Worm (Caenorhabditis elegans) whole organism, L4 larva: ENCODE data around the gene lsd-1.

Experiments
- lir-3 ChIP-seq: sonication (generic microtip); optimal IDR thresholded peaks from 2 replicates; lab custom pipeline; 2016; ENCODE audit warnings: mild to moderate bottlenecking, missing genetic modification characterization, missing compliant biosample characterization
- snpc-4 ChIP-seq: fragments of 150-350 bp; optimal IDR thresholded peaks from 2 replicates; lab custom pipeline; 2014; ENCODE audit warnings: missing biosample characterization, missing genetic modification characterization

DNA sequence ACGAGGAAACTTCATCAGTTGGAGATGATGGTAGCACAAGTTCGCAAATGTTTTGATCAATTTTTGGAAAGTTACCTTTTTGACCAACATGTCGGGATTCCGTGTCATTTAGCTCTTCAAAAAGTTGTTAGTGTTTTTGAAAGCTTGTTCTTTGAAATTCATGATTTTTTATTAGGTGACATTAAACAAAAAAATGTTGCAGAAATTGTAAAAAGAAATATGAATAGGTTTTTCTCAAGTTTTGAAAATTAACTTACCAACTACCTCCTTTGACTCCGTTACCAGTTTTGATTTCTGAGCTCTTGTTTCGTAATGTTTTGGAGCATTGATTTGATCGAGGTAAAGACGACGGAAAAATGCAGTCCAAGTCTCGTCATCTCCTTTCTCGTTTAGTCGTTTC is 3.5 kb downstream of the lsd-1 start:
- TF ChIP-seq snpc-4 (tag; lab: Kevin White, UChicago) (no peak), lir-3 (tag; lab: Kevin White, UChicago) (no peak)
